Worm (Caenorhabditis elegans) whole organism, L1 larva: ENCODE measurements around the gene T12A2.21.

ENCODE experiments used
- C16A3.4 ChIP-seq: fragments of 150-350 bp; optimal IDR thresholded peaks from 2 replicates; lab custom pipeline; 2014; ENCODE audit warnings: missing biosample characterization, missing genetic modification characterization
- alr-1 ChIP-seq: fragments of 200-800 bp; sonication (Bioruptor generic); optimal IDR thresholded peaks from 2 replicates; lab custom pipeline; 2018; ENCODE audit warnings: borderline replicate concordance, mild to moderate bottlenecking, missing genetic modification characterization, missing compliant biosample characterization
- blmp-1 ChIP-seq: fragments of 150-350 bp; optimal IDR thresholded peaks from 2 replicates; lab custom pipeline; 2014; ENCODE audit warnings: missing biosample characterization, missing genetic modification characterization
- ceh-82 ChIP-seq, 3 experiments: fragments of 150-350 bp in 1 of 3; sonication (generic microtip) in 2 of 3; optimal IDR thresholded peaks; 2 replicates each; lab custom pipeline; 2014 to 2017; ENCODE audit warnings: missing biosample characterization in 3 of 3, missing genetic modification characterization in 3 of 3
- ceh-88 ChIP-seq: fragments of 200-800 bp; sonication (Bioruptor generic); IDR thresholded peaks from 2 replicates; pipeline ENCODE4 v1.3.6; 2022; ENCODE audit warnings: missing genetic modification characterization, missing compliant biosample characterization
- ceh-90 ChIP-seq: sonication (generic microtip); optimal IDR thresholded peaks from 2 replicates; lab custom pipeline; 2016; ENCODE audit warnings: missing genetic modification characterization, missing compliant biosample characterization
- ces-1 ChIP-seq: fragments of 150-350 bp; optimal IDR thresholded peaks from 2 replicates; lab custom pipeline; 2014; ENCODE audit warnings: missing biosample characterization, missing genetic modification reagents, missing genetic modification characterization
- dpl-1 ChIP-seq, 3 experiments: fragments of 150-350 bp in 2 of 3; sonication (generic microtip) in 1 of 3; optimal IDR thresholded peaks; 2 replicates each; lab custom pipeline; 2014 to 2017; ENCODE audit warnings: missing biosample characterization in 3 of 3, missing genetic modification characterization in 3 of 3, missing genetic modification reagents in 3 of 3
- dsc-1 ChIP-seq: sonication (generic microtip); optimal IDR thresholded peaks from 2 replicates; lab custom pipeline; 2016; ENCODE audit warnings: mild to moderate bottlenecking, missing genetic modification characterization, missing compliant biosample characterization
- efl-1 ChIP-seq, 4 experiments: fragments of 150-350 bp; optimal IDR thresholded peaks in 3 of 4; peaks in 1 of 4; 1 replicate in 1 of 4; 2 replicates in 3 of 4; lab custom pipeline; 2014; ENCODE audit warnings: missing biosample characterization in 2 of 4, missing genetic modification characterization in 2 of 4, missing genetic modification reagents in 2 of 4
- elt-3 ChIP-seq, 6 experiments: fragments of 150-350 bp in 1 of 6; sonication (generic microtip); optimal IDR thresholded peaks; 2 replicates each; lab custom pipeline; 2017 to 2018; ENCODE audit warnings: missing biosample characterization in 6 of 6, missing genetic modification characterization in 6 of 6, inconsistent platforms in 1 of 6
- fkh-10 ChIP-seq: sonication (generic microtip); optimal IDR thresholded peaks from 2 replicates; lab custom pipeline; 2017; ENCODE audit warnings: missing biosample characterization, missing genetic modification reagents, missing genetic modification characterization
- grh-1 ChIP-seq: fragments of 200-800 bp; sonication (Bioruptor generic); IDR thresholded peaks from 2 replicates; pipeline ENCODE4 v1.3.6; 2022; ENCODE audit warnings: missing genetic modification reagents, missing genetic modification characterization, missing compliant biosample characterization
- hlh-4 ChIP-seq: sonication (generic microtip); optimal IDR thresholded peaks from 2 replicates; lab custom pipeline; 2016; ENCODE audit warnings: mild to moderate bottlenecking, missing genetic modification characterization, missing compliant biosample characterization
- hpl-2 ChIP-seq: fragments of 150-350 bp; optimal IDR thresholded peaks from 2 replicates; lab custom pipeline; 2014; ENCODE audit warnings: missing biosample characterization, missing genetic modification reagents, missing genetic modification characterization
- irx-1 ChIP-seq: sonication (generic microtip); optimal IDR thresholded peaks from 2 replicates; lab custom pipeline; 2016; ENCODE audit warnings: missing genetic modification characterization, missing compliant biosample characterization
- lin-13 ChIP-seq: fragments of 150-350 bp; optimal IDR thresholded peaks from 2 replicates; lab custom pipeline; 2014; ENCODE audit warnings: missing biosample characterization, missing genetic modification reagents, missing genetic modification characterization
- lin-14 ChIP-seq: fragments of 200-800 bp; sonication (Bioruptor generic); optimal IDR thresholded peaks from 2 replicates; lab custom pipeline; 2018; ENCODE audit warnings: mild to moderate bottlenecking, missing genetic modification characterization, moderate library complexity, missing compliant biosample characterization
- lin-15B ChIP-seq: fragments of 150-350 bp; sonication (generic microtip); optimal IDR thresholded peaks from 3 replicates; lab custom pipeline; 2014; ENCODE audit warnings: missing biosample characterization, missing genetic modification characterization
- lin-35 ChIP-seq, 2 experiments: fragments of 150-350 bp; optimal IDR thresholded peaks; 2 replicates each; lab custom pipeline; 2014; ENCODE audit warnings: missing biosample characterization in 2 of 2, missing genetic modification characterization in 2 of 2, missing genetic modification reagents in 2 of 2
- lir-3 ChIP-seq: sonication (generic microtip); optimal IDR thresholded peaks from 2 replicates; lab custom pipeline; 2016; ENCODE audit warnings: mild to moderate bottlenecking, missing genetic modification characterization, moderate library complexity, missing compliant biosample characterization; ENCODE audit not compliant: poor library complexity
- lsy-2 ChIP-seq, 2 experiments: fragments of 150-350 bp; optimal IDR thresholded peaks; 2 replicates each; lab custom pipeline; 2014; ENCODE audit warnings: missing biosample characterization in 2 of 2, missing genetic modification characterization in 2 of 2
- nhr-11 ChIP-seq: fragments of 150-350 bp; optimal IDR thresholded peaks from 2 replicates; lab custom pipeline; 2014; ENCODE audit warnings: missing biosample characterization, missing genetic modification characterization
- nhr-47 ChIP-seq: sonication (generic microtip); optimal IDR thresholded peaks from 2 replicates; lab custom pipeline; 2016; ENCODE audit warnings: mild to moderate bottlenecking, missing genetic modification characterization, moderate library complexity, missing compliant biosample characterization
- nhr-71 ChIP-seq: sonication (generic microtip); optimal IDR thresholded peaks from 2 replicates; lab custom pipeline; 2016; ENCODE audit warnings: mild to moderate bottlenecking, missing genetic modification characterization, moderate library complexity, missing compliant biosample characterization
- nhr-90 ChIP-seq: sonication (generic microtip); optimal IDR thresholded peaks from 2 replicates; lab custom pipeline; 2016; ENCODE audit warnings: mild to moderate bottlenecking, missing genetic modification characterization, missing compliant biosample characterization; ENCODE audit not compliant: poor library complexity
- pax-3 ChIP-seq: fragments of 200-800 bp; sonication (Bioruptor generic); optimal IDR thresholded peaks from 2 replicates; lab custom pipeline; 2018; ENCODE audit warnings: mild to moderate bottlenecking, missing genetic modification characterization, moderate library complexity, missing compliant biosample characterization
- rnt-1 ChIP-seq: sonication (generic microtip); optimal IDR thresholded peaks from 2 replicates; lab custom pipeline; 2016; ENCODE audit warnings: mild to moderate bottlenecking, missing genetic modification characterization, moderate library complexity, missing compliant biosample characterization
- skn-1 ChIP-seq: fragments of 150-350 bp; optimal IDR thresholded peaks from 2 replicates; lab custom pipeline; 2014; ENCODE audit warnings: missing biosample characterization, missing genetic modification characterization
- snpc-4 ChIP-seq: fragments of 150-350 bp; optimal IDR thresholded peaks from 2 replicates; lab custom pipeline; 2014; ENCODE audit warnings: missing biosample characterization, missing genetic modification characterization
- snu-23 ChIP-seq: sonication (generic microtip); optimal IDR thresholded peaks from 2 replicates; lab custom pipeline; 2016; ENCODE audit warnings: missing genetic modification characterization, missing compliant biosample characterization
- sptf-1 ChIP-seq: fragments of 150-350 bp; optimal IDR thresholded peaks from 2 replicates; lab custom pipeline; 2014; ENCODE audit warnings: missing biosample characterization, missing genetic modification characterization
- sup-37 ChIP-seq: fragments of 200-800 bp; sonication (Bioruptor generic); optimal IDR thresholded peaks from 2 replicates; lab custom pipeline; 2018; ENCODE audit warnings: mild to moderate bottlenecking, missing genetic modification characterization, missing compliant biosample characterization
- swsn-7 ChIP-seq: sonication (generic microtip); optimal IDR thresholded peaks from 2 replicates; lab custom pipeline; 2016; ENCODE audit warnings: missing genetic modification characterization, missing compliant biosample characterization
- tbx-2 ChIP-seq: sonication (generic microtip); optimal IDR thresholded peaks from 2 replicates; lab custom pipeline; 2016; ENCODE audit warnings: missing genetic modification characterization, missing compliant biosample characterization
- unc-30 ChIP-seq: sonication (generic microtip); optimal IDR thresholded peaks from 2 replicates; lab custom pipeline; 2017; ENCODE audit warnings: missing biosample characterization, missing genetic modification characterization
- unc-62 ChIP-seq: fragments of 150-350 bp; optimal IDR thresholded peaks from 2 replicates; lab custom pipeline; 2014; ENCODE audit warnings: missing biosample characterization, missing genetic modification reagents, missing genetic modification characterization
- unc-98 ChIP-seq: fragments of 200-800 bp; sonication (Bioruptor generic); IDR thresholded peaks from 2 replicates; pipeline ENCODE4 v1.3.6; 2022; ENCODE audit warnings: missing genetic modification characterization, missing compliant biosample characterization
- xbp-1 ChIP-seq: sonication (generic microtip); optimal IDR thresholded peaks from 2 replicates; lab custom pipeline; 2016; ENCODE audit warnings: missing genetic modification characterization, missing compliant biosample characterization
- zag-1 ChIP-seq: fragments of 150-350 bp; optimal IDR thresholded peaks from 2 replicates; lab custom pipeline; 2014; ENCODE audit warnings: missing biosample characterization, missing genetic modification characterization

Gene T12A2.21

ce11 chrIII:6254737-6255136 is 18.2 kb upstream of the T12A2.21 start, which contains the start of gene srg-8:
TSS of gene srg-8 (minus strand) at chrIII:6254837.
- TF ChIP-seq xbp-1 (tag; lab: Kevin White, UChicago) (no peak), nhr-90 (no peak), grh-1 (no peak), nhr-11 (no peak), dsc-1 (no peak), sptf-1 (tag; lab: Kevin White, UChicago) (no peak), sup-37 (no peak), hlh-4 (tag; lab: Kevin White, UChicago) (no peak), zag-1 (no peak), pax-3 (tag; lab: Kevin White, UChicago) (no peak), ceh-82 (tag; optimal IDR thresholded peaks at IDR 0.05; lab: Kevin White, UChicago) (no peak), blmp-1 (tag; lab: Kevin White, UChicago) (no peak), hpl-2 (GFP tag; lab: Kevin White, UChicago) (no peak), swsn-7 (tag; lab: Kevin White, UChicago) (no peak), snpc-4 (tag; lab: Kevin White, UChicago) (no peak), lin-15B (tag; lab: Kevin White, UChicago) (no peak), unc-62 (GFP tag; lab: Kevin White, UChicago) (no peak)

- TF ChIP-seq skn-1 (no peak), lsy-2 (tag; optimal IDR thresholded peaks at IDR 0.05; lab: Kevin White, UChicago) (no peak), pax-3 (tag; lab: Kevin White, UChicago) (no peak), ceh-88 (GFP tag; lab: Robert Waterston, UW) (no peak), snu-23 (GFP tag; lab: Kevin White, UChicago) (no peak)
Measured at ce11 chrIII:6251511-6251910, 15.0 kb upstream of the T12A2.21 start, which contains the start of gene amdh-1. TSS of gene amdh-1 (plus strand) at chrIII:6251811.

ce11 chrIII:6248064-6248687 is 11.6 kb upstream of the T12A2.21 start, which contains the start of the genes gen-1 and stt-3:
TSS of gene gen-1 (minus strand) at chrIII:6248158.
TSS of gene stt-3 (plus strand) at chrIII:6248637.
- TF ChIP-seq lsy-2 (tag; optimal IDR thresholded peaks at IDR 0.05; lab: Kevin White, UChicago) (peak in 1 of 2 experiments; percentile 48), alr-1 (tag; lab: Kevin White, UChicago) (no peak), lin-35 (GFP tag; optimal IDR thresholded peaks at IDR 0.05; lab: Kevin White, UChicago) (peak; percentile 2 to 65), dpl-1 (GFP tag; optimal IDR thresholded peaks at IDR 0.05; lab: Kevin White, UChicago) (peak in 2 of 3 experiments; percentile 42 to 56), lin-15B (tag; lab: Kevin White, UChicago) (peak; percentile 1), unc-98 (GFP tag; lab: Robert Waterston, UW) (no peak), xbp-1 (tag; lab: Kevin White, UChicago) (peak; percentile 2), efl-1 (optimal IDR thresholded peaks at IDR 0.05; lab: Kevin White, UChicago) (peak; percentile 46 to 50), efl-1 (GFP tag; optimal IDR thresholded peaks at IDR 0.05 in 1 of 2; lab: Kevin White, UChicago) (peak; percentile 21 to 90), C16A3.4 (tag; lab: Kevin White, UChicago) (no peak)

- TF ChIP-seq lir-3 (tag; lab: Kevin White, UChicago) (no peak), lin-13 (GFP tag; lab: Kevin White, UChicago) (no peak), fkh-10 (no peak), nhr-71 (tag; lab: Kevin White, UChicago) (no peak), elt-3 (tag; optimal IDR thresholded peaks at IDR 0.05; lab: Kevin White, UChicago) (no peak), rnt-1 (tag; lab: Kevin White, UChicago) (no peak), ceh-90 (no peak), ces-1 (GFP tag; lab: Kevin White, UChicago) (no peak), nhr-47 (tag; lab: Kevin White, UChicago) (no peak), tbx-2 (no peak), nhr-90 (no peak), irx-1 (tag; lab: Kevin White, UChicago) (no peak), unc-30 (no peak), lin-15B (tag; lab: Kevin White, UChicago) (no peak), lin-14 (GFP tag; lab: Kevin White, UChicago) (no peak)
- TF ChIP-seq, all 84 proteins: peak for 0
Measured at ce11 chrIII:6245728-6246127, 9.2 kb upstream of the T12A2.21 start, which contains the start of gene bcas-2. TSS of gene bcas-2 (minus strand) at chrIII:6245828.
